Worm (Caenorhabditis elegans) whole organism, early embryonic: ENCODE results near the gene dyf-17.

ENCODE experiments used
- B0310.2 ChIP-seq: sonication (generic microtip); optimal IDR thresholded peaks from 2 replicates; lab custom pipeline; 2016; ENCODE audit warnings: mild to moderate bottlenecking, missing genetic modification characterization, missing compliant biosample characterization
- F13C5.2 ChIP-seq: sonication (generic microtip); optimal IDR thresholded peaks from 2 replicates; lab custom pipeline; 2017; ENCODE audit warnings: mild to moderate bottlenecking, missing genetic modification characterization, inconsistent platforms, missing compliant biosample characterization
- ama-1 ChIP-seq: fragments of 150-350 bp; optimal IDR thresholded peaks from 2 replicates; lab custom pipeline; 2014
- ceh-13 ChIP-seq: fragments of 200-800 bp; sonication (Bioruptor generic); optimal IDR thresholded peaks from 2 replicates; lab custom pipeline; 2018; ENCODE audit warnings: mild to moderate bottlenecking, missing genetic modification characterization, missing compliant biosample characterization
- ets-7 ChIP-seq: sonication (generic microtip); optimal IDR thresholded peaks from 2 replicates; lab custom pipeline; 2016; ENCODE audit warnings: missing genotype, missing genetic modification characterization, missing compliant biosample characterization
- flt-1 ChIP-seq: fragments of 200-800 bp; sonication (Bioruptor generic); IDR thresholded peaks from 2 replicates; pipeline ENCODE4 v1.3.6; 2022; ENCODE audit warnings: missing genetic modification characterization, missing compliant biosample characterization
- hmg-4 ChIP-seq: fragments of 200-800 bp; sonication (Bioruptor generic); optimal IDR thresholded peaks from 2 replicates; lab custom pipeline; 2018; ENCODE audit warnings: mild to moderate bottlenecking, missing genetic modification characterization, missing compliant biosample characterization
- pes-1 ChIP-seq: fragments of 200-800 bp; sonication (Bioruptor generic); IDR thresholded peaks from 2 replicates; pipeline ENCODE4 v1.3.6; 2022; ENCODE audit warnings: missing genetic modification reagents, missing genetic modification characterization, missing compliant biosample characterization
- scrt-1 ChIP-seq: fragments of 200-800 bp; sonication (Bioruptor generic); IDR thresholded peaks from 2 replicates; pipeline ENCODE4 v1.3.6; 2022; ENCODE audit warnings: missing genetic modification characterization, missing compliant biosample characterization
- sea-1 ChIP-seq: fragments of 200-800 bp; sonication (Bioruptor generic); conservative IDR thresholded peaks from 2 replicates; pipeline ENCODE4 v1.3.6; 2022; ENCODE audit warnings: missing genetic modification characterization, missing compliant biosample characterization
- tbx-11 ChIP-seq: fragments of 200-800 bp; sonication (Bioruptor generic); IDR thresholded peaks from 2 replicates; pipeline ENCODE4 v1.3.6; 2022; ENCODE audit warnings: missing genetic modification characterization, missing compliant biosample characterization
- tra-4 ChIP-seq: sonication (generic microtip); optimal IDR thresholded peaks from 2 replicates; lab custom pipeline; 2017; ENCODE audit warnings: missing genetic modification characterization, missing compliant biosample characterization

DNA sequence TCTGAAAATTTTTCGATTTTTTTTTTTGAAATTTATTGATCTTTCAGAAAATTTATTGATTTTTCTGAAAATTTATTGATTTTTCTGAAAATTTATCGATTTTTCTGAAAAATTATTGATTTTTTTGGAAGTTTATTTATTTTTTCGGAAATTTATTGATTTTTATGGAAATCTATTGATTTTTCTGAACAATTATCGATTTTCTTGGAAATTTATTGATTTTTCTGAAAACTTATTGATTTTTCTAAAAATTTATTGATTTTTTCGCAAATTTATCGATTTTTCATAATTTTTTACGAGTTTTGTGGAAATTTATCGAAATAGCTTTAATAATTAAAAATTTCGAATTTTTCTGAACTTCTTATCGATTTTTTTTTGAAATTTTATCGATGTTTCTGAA is 20.3 kb upstream of the dyf-17 start:
- TF ChIP-seq hmg-4 (GFP tag; lab: Kevin White, UChicago) = no peak
- TF ChIP-seq B0310.2 = no peak
- TF ChIP-seq ceh-13 (GFP tag; lab: Kevin White, UChicago) = no peak
- no peak for TF ChIP-seq ama-1 (lab: Kevin White, UChicago)
- no peak for TF ChIP-seq tbx-11
- no peak for TF ChIP-seq pes-1 (GFP tag; lab: Robert Waterston, UW)
- no peak for TF ChIP-seq sea-1
- TF ChIP-seq ets-7 (tag; lab: Kevin White, UChicago) = no peak
- no peak for TF ChIP-seq scrt-1 (GFP tag; lab: Robert Waterston, UW)
- TF ChIP-seq tra-4 (tag; lab: Kevin White, UChicago) = no peak
- no peak for TF ChIP-seq flt-1
- TF ChIP-seq F13C5.2 (tag; lab: Kevin White, UChicago) = no peak
